Fruit fly (Drosophila melanogaster): ENCODE measurements around the gene mxt.

Gene mxt

DNA sequence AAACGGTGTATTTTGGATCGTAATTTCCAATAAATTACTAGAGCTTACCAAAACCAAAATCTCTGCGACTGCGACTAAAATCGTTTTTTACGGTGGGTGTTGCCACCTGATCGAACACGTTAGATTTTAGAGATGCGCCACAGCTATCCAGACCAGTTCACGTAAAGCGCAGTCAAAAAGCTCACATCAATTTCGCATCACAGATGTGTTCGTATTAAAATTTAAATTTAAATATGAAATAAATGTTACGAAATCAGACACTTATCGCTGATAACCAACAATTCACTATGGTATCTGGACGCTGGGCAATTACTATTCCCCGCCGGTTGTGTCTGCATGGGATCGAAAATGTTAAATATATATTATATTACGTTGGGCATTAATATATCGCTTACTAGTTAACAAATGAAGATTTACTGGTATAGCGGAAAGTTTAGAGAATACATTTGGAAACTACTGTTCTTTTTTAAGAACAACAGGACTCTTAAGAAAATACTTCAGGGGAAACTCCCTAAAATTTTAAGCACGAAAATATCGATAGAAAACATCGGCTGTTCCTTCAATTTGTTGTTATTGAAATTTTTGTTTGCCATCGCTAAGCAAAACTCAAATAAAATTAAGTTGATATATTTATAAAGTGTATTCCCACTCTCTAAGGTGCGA is at the start of gene mxt, which contains the start of gene CG11927:
Gene mxt, minus strand, starts transcription at position 105 of the 663 bp plus-strand sequence.
Gene CG11927, plus strand, starts transcription at position 576 of the 663 bp plus-strand sequence.
- TF ChIP-seq cnc (optimal IDR thresholded peaks at IDR 0.05) = no peak
- TF ChIP-seq Hr96 (GFP tag; optimal IDR thresholded peaks at IDR 0.05) = no peak
- peak; percentile 29 for TF ChIP-seq Crg-1 (GFP tag; optimal IDR thresholded peaks at IDR 0.05)
- peak; percentile 47 for TF ChIP-seq CG11617 (GFP tag; optimal IDR thresholded peaks at IDR 0.05)
- peak; percentile 12 for TF ChIP-seq CG14711 (tag; optimal IDR thresholded peaks at IDR 0.05)
- no peak for TF ChIP-seq CG33017 (tag; optimal IDR thresholded peaks at IDR 0.05)
- TF ChIP-seq cic (GFP tag; optimal IDR thresholded peaks at IDR 0.05) = no peak
- TF ChIP-seq pad (GFP tag; optimal IDR thresholded peaks at IDR 0.05) = peak; percentile 33
- peak; percentile 3 for TF ChIP-seq tj (GFP tag; optimal IDR thresholded peaks at IDR 0.05)
- TF ChIP-seq Mnt (GFP tag; optimal IDR thresholded peaks at IDR 0.05) = peak; percentile 28
- peak; percentile 42 for TF ChIP-seq ovo (GFP tag; optimal IDR thresholded peaks at IDR 0.05)
- peak; percentile 27 for TF ChIP-seq CG7101 (tag; optimal IDR thresholded peaks at IDR 0.05)
- TF ChIP-seq CG1620 (GFP tag; optimal IDR thresholded peaks at IDR 0.05) = peak; percentile 53

DNA sequence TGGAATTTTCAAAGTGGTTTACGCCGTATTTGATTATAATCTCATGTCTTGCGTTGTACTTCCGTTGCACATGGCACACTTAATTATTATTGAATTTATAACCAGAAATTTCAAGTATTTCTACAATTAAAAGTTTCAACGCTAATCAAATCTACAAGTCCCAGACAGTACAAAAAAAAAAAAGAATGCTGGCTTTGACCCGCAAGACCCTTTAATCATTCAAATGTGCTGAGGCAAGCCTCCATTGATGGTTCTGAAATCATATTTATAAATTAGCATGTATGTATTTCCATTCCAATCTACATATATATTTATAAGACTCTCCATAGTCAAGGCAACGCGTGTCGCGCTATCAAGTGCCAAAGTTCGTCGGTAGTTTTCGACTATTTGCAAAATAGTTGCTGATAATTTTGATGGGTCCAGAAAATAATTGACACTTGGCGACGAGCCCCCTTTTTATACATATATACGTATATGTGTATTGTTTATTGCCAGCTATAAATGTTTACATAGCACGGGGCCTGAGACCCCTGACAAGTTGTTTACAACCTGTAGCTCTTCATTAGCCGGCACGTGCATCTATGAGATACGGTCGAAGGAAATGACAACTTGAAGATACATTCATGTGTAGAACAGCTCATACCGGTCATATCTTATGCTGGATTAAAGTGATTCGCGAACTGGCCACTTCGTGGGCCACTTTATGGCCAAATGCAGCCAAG is 49.5 kb upstream of the mxt start:
- peak; percentile 49 for TF ChIP-seq tj (GFP tag; optimal IDR thresholded peaks at IDR 0.05)
- no peak for TF ChIP-seq CG7101 (tag; optimal IDR thresholded peaks at IDR 0.05)
- TF ChIP-seq cnc (optimal IDR thresholded peaks at IDR 0.05) = no peak
- TF ChIP-seq Hr96 (GFP tag; optimal IDR thresholded peaks at IDR 0.05) = no peak
- no peak for TF ChIP-seq Clk (GFP tag; optimal IDR thresholded peaks at IDR 0.05)
- peak; percentile 61 for TF ChIP-seq cic (GFP tag; optimal IDR thresholded peaks at IDR 0.05)
- TF ChIP-seq CG12768 (GFP tag; optimal IDR thresholded peaks at IDR 0.05) = peak; percentile 32
- no peak for TF ChIP-seq bab1 (GFP tag; optimal IDR thresholded peaks at IDR 0.05)
- peak; percentile 14 for TF ChIP-seq CG5204 (GFP tag; optimal IDR thresholded peaks at IDR 0.05)
- TF ChIP-seq Mnt (GFP tag; optimal IDR thresholded peaks at IDR 0.05) = peak; percentile 48
- no peak for TF ChIP-seq ovo (GFP tag; optimal IDR thresholded peaks at IDR 0.05)
- TF ChIP-seq kay (GFP tag; ENCODE audit: borderline replicate concordance) = peak; percentile 97
- no peak for TF ChIP-seq toe (GFP tag; optimal IDR thresholded peaks at IDR 0.05)
- no peak for TF ChIP-seq Crg-1 (GFP tag; optimal IDR thresholded peaks at IDR 0.05)
- TF ChIP-seq CG7045 (GFP tag; optimal IDR thresholded peaks at IDR 0.05) = no peak
- no peak for TF ChIP-seq CG33017 (tag; optimal IDR thresholded peaks at IDR 0.05)
- TF ChIP-seq CG14711 (tag; optimal IDR thresholded peaks at IDR 0.05) = no peak
- TF ChIP-seq pad (GFP tag; optimal IDR thresholded peaks at IDR 0.05) = no peak

DNA sequence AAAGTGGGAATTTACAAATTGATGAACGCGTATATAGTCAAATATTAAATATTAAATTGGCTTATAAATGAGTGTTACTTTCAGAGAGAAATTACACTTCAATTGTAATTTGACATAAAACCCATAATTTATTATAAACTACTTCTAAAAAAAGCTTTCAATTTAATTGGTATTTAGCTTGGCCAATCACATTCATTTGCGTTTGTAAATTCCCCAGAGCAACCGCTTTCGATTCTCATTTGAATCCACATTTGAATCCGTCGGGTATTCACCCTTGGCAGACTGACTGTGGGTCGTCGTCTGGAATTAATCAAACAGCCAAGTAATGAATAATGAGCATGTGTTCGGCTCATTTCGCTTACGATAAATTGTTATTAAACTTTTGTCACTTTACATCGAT is 48.8 kb upstream of the mxt start:
- TF ChIP-seq kay (GFP tag; ENCODE audit: borderline replicate concordance) = peak; percentile 83
- TF ChIP-seq pad (GFP tag; optimal IDR thresholded peaks at IDR 0.05) = no peak

DNA sequence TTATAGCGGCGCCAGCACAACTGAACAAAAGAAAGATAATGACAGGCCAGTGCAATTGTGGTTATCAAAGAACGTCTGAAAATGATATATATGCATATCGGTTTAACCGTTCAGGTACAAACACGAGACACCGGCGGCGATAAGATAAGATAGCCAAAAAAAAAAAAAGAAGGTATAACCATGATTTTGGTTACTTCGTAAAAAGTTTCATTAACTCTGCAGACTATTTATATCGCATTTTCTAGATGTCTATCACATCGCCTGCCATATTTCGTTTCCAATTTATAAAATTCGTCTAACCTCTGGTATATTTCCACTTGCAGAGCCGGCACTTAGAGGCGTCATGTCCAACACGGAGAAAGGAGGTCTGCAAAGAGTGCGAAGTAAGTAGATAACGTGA is 46.5 kb upstream of the mxt start:
- TF ChIP-seq CG12768 (GFP tag; optimal IDR thresholded peaks at IDR 0.05) (no peak), pad (GFP tag; optimal IDR thresholded peaks at IDR 0.05) (no peak), CG11617 (GFP tag; optimal IDR thresholded peaks at IDR 0.05) (no peak), CG7045 (GFP tag; optimal IDR thresholded peaks at IDR 0.05) (no peak), Hr96 (GFP tag; optimal IDR thresholded peaks at IDR 0.05) (no peak), Clk (GFP tag; optimal IDR thresholded peaks at IDR 0.05) (no peak), Crg-1 (GFP tag; optimal IDR thresholded peaks at IDR 0.05) (no peak), bab1 (GFP tag; optimal IDR thresholded peaks at IDR 0.05) (no peak), CG33017 (tag; optimal IDR thresholded peaks at IDR 0.05) (no peak), kay (GFP tag; ENCODE audit: borderline replicate concordance) (no peak), CG14711 (tag; optimal IDR thresholded peaks at IDR 0.05) (no peak), CG5204 (GFP tag; optimal IDR thresholded peaks at IDR 0.05) (no peak)

DNA sequence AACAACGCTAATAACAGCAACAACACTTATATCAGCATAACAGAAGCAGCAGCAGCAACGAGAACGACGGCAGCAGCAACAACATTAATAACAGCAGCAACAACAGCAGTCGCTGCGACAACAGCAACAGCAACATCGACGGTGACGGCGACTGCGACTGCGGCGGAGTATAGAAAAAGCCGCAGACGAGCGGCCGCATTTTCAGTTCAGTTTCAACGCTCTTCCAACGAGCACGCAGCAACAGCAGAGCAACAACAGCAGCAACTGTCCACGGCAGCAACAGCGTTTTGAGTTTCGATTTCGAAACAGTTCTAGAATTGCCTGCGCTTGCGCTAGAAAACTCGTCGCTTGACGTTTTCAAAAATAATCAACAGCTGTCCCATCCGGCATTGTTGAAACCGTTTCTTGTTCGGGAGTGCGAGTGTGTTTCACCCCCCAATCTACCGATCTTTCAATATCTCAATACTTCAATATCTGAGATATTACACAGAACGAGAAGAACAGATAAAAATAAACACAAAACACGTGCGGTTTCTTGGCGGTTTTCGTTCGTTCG is 44.9 kb upstream of the mxt start, which contains the start of gene CG3036:
Gene CG3036, plus strand, starts transcription at position 199 of the 556 bp plus-strand sequence.
- TF ChIP-seq cnc (optimal IDR thresholded peaks at IDR 0.05) (no peak), CG33017 (tag; optimal IDR thresholded peaks at IDR 0.05) (peak; percentile 15), CG7101 (tag; optimal IDR thresholded peaks at IDR 0.05) (peak; percentile 26), Mnt (GFP tag; optimal IDR thresholded peaks at IDR 0.05) (peak; percentile 63), cic (GFP tag; optimal IDR thresholded peaks at IDR 0.05) (peak; percentile 66), CG11617 (GFP tag; optimal IDR thresholded peaks at IDR 0.05) (no peak), kay (GFP tag; ENCODE audit: borderline replicate concordance) (no peak), CG14711 (tag; optimal IDR thresholded peaks at IDR 0.05) (no peak), ovo (GFP tag; optimal IDR thresholded peaks at IDR 0.05) (no peak), pad (GFP tag; optimal IDR thresholded peaks at IDR 0.05) (no peak), bab1 (GFP tag; optimal IDR thresholded peaks at IDR 0.05) (peak; percentile 17), CG12768 (GFP tag; optimal IDR thresholded peaks at IDR 0.05) (no peak), Hr96 (GFP tag; optimal IDR thresholded peaks at IDR 0.05) (peak; percentile 3), toe (GFP tag; optimal IDR thresholded peaks at IDR 0.05) (no peak), Crg-1 (GFP tag; optimal IDR thresholded peaks at IDR 0.05) (peak; percentile 25), CG1620 (GFP tag; optimal IDR thresholded peaks at IDR 0.05) (no peak), tj (GFP tag; optimal IDR thresholded peaks at IDR 0.05) (no peak)

Measured in whole organism, adult.